Worm (Caenorhabditis elegans) whole organism, young adult: ENCODE results near the gene trpa-1.

ENCODE experiments used
- B0035.1 ChIP-seq: sonication (generic microtip); optimal IDR thresholded peaks from 2 replicates; lab custom pipeline; 2016; ENCODE audit warnings: missing genetic modification characterization, mild to moderate bottlenecking, missing compliant biosample characterization, missing genotype, missing genetic modification reagents
- B0261.1 ChIP-seq: sonication (generic microtip); optimal IDR thresholded peaks from 2 replicates; lab custom pipeline; 2016; ENCODE audit warnings: mild to moderate bottlenecking, missing genetic modification characterization, moderate library complexity, missing compliant biosample characterization
- C17E4.6 ChIP-seq: fragments of 200-800 bp; sonication (Bioruptor generic); IDR thresholded peaks from 2 replicates; pipeline ENCODE4 v1.3.6; 2022; ENCODE audit warnings: missing genetic modification reagents, missing genetic modification characterization, missing compliant biosample characterization
- D2030.7 ChIP-seq: fragments of 200-800 bp; sonication (Bioruptor generic); IDR thresholded peaks from 2 replicates; pipeline ENCODE4 v1.3.6; 2022; ENCODE audit warnings: missing genetic modification reagents, missing genetic modification characterization, missing compliant biosample characterization
- F22D6.2 ChIP-seq: sonication (generic microtip); optimal IDR thresholded peaks from 2 replicates; lab custom pipeline; 2016; ENCODE audit warnings: mild to moderate bottlenecking, missing genetic modification characterization, missing compliant biosample characterization
- F23B12.7 ChIP-seq: sonication (generic microtip); optimal IDR thresholded peaks from 2 replicates; lab custom pipeline; 2017; ENCODE audit warnings: missing genetic modification characterization, mild to moderate bottlenecking, missing compliant biosample characterization, antibody characterized with exemption, moderate library complexity; ENCODE audit not compliant: insufficient read depth
- F33H1.4 ChIP-seq: fragments of 200-800 bp; sonication (Bioruptor generic); IDR thresholded peaks from 2 replicates; pipeline ENCODE4 v1.3.6; 2022; ENCODE audit warnings: missing genetic modification reagents, missing genetic modification characterization, missing compliant biosample characterization
- F39B2.1 ChIP-seq: fragments of 200-800 bp; sonication (Bioruptor generic); IDR thresholded peaks from 2 replicates; pipeline ENCODE4 v1.3.6; 2022; ENCODE audit warnings: missing genetic modification reagents, missing genetic modification characterization, missing compliant biosample characterization
- F52B5.7 ChIP-seq: sonication (generic microtip); optimal IDR thresholded peaks from 2 replicates; lab custom pipeline; 2016; ENCODE audit warnings: mild to moderate bottlenecking, missing genetic modification characterization, missing compliant biosample characterization
- K11D2.4 ChIP-seq: fragments of 200-800 bp; sonication (Bioruptor generic); IDR thresholded peaks from 2 replicates; pipeline ENCODE4 v1.3.6; 2022; ENCODE audit warnings: missing genetic modification reagents, missing genetic modification characterization, missing compliant biosample characterization
- K12H6.12 ChIP-seq: fragments of 200-800 bp; sonication (Bioruptor generic); optimal IDR thresholded peaks from 2 replicates; lab custom pipeline; 2018; ENCODE audit warnings: mild to moderate bottlenecking, missing genetic modification characterization, missing compliant biosample characterization
- T26A5.8 ChIP-seq: sonication (generic microtip); optimal IDR thresholded peaks from 2 replicates; lab custom pipeline; 2016; ENCODE audit warnings: missing genetic modification characterization, missing compliant biosample characterization
- Y67H2A.10 ChIP-seq: fragments of 200-800 bp; sonication (Bioruptor generic); conservative IDR thresholded peaks from 2 replicates; pipeline ENCODE4 v1.3.6; 2022; ENCODE audit warnings: missing genetic modification reagents, missing genetic modification characterization, missing compliant biosample characterization
- atf-7 ChIP-seq: sonication (generic microtip); optimal IDR thresholded peaks from 2 replicates; lab custom pipeline; 2017; ENCODE audit warnings: mild to moderate bottlenecking, missing genetic modification characterization, missing compliant biosample characterization
- athp-1 ChIP-seq: sonication (generic microtip); optimal IDR thresholded peaks from 2 replicates; lab custom pipeline; 2017; ENCODE audit warnings: mild to moderate bottlenecking, missing genetic modification characterization, missing compliant biosample characterization
- attf-3 ChIP-seq: fragments of 200-800 bp; sonication (Bioruptor generic); conservative IDR thresholded peaks from 2 replicates; pipeline ENCODE4 v1.3.6; 2022; ENCODE audit warnings: missing genetic modification reagents, missing genetic modification characterization, missing compliant biosample characterization
- attf-6 ChIP-seq: fragments of 200-800 bp; sonication (Bioruptor generic); IDR thresholded peaks from 2 replicates; pipeline ENCODE4 v1.3.6; 2022; ENCODE audit warnings: missing genetic modification reagents, missing genetic modification characterization, missing compliant biosample characterization
- bed-2 ChIP-seq: fragments of 200-800 bp; sonication (Bioruptor generic); IDR thresholded peaks from 2 replicates; pipeline ENCODE4 v1.3.6; 2022; ENCODE audit warnings: missing genetic modification reagents, missing genetic modification characterization, missing compliant biosample characterization
- ceh-27 ChIP-seq: fragments of 200-800 bp; sonication (Bioruptor generic); optimal IDR thresholded peaks from 2 replicates; lab custom pipeline; 2018; ENCODE audit warnings: mild to moderate bottlenecking, missing genetic modification characterization, moderate library complexity, missing compliant biosample characterization
- die-1 ChIP-seq: sonication (generic microtip); optimal IDR thresholded peaks from 2 replicates; lab custom pipeline; 2016; ENCODE audit warnings: missing genotype, mild to moderate bottlenecking, missing genetic modification characterization, missing compliant biosample characterization
- egl-18 ChIP-seq: fragments of 200-800 bp; sonication (Bioruptor generic); IDR thresholded peaks from 2 replicates; pipeline ENCODE4 v1.3.6; 2022; ENCODE audit warnings: missing genetic modification reagents, missing genetic modification characterization, missing compliant biosample characterization
- ekl-4 ChIP-seq: fragments of 200-800 bp; sonication (Bioruptor generic); IDR thresholded peaks from 2 replicates; pipeline ENCODE4 v1.3.6; 2022; ENCODE audit warnings: missing genetic modification reagents, missing genetic modification characterization, missing compliant biosample characterization
- ets-4 ChIP-seq: fragments of 200-800 bp; sonication (Bioruptor generic); optimal IDR thresholded peaks from 2 replicates; lab custom pipeline; 2018; ENCODE audit warnings: mild to moderate bottlenecking, missing genetic modification characterization, missing compliant biosample characterization
- him-1 ChIP-seq: sonication (generic microtip); optimal IDR thresholded peaks from 2 replicates; lab custom pipeline; 2016; ENCODE audit warnings: missing genotype, missing genetic modification reagents, missing genetic modification characterization, missing compliant biosample characterization
- hlh-12 ChIP-seq: sonication (generic microtip); optimal IDR thresholded peaks from 2 replicates; lab custom pipeline; 2016; ENCODE audit warnings: missing genetic modification characterization, missing compliant biosample characterization
- hmg-1.2 ChIP-seq: fragments of 200-800 bp; sonication (Bioruptor generic); IDR thresholded peaks from 2 replicates; pipeline ENCODE4 v1.3.6; 2022; ENCODE audit warnings: missing genetic modification reagents, missing genetic modification characterization, missing compliant biosample characterization
- hrde-1 ChIP-seq: sonication (generic microtip); optimal IDR thresholded peaks from 2 replicates; lab custom pipeline; 2016; ENCODE audit warnings: missing genetic modification characterization, mild to moderate bottlenecking, missing compliant biosample characterization, moderate library complexity, missing genotype, missing genetic modification reagents, borderline replicate concordance
- lag-1 ChIP-seq: fragments of 200-800 bp; sonication (Bioruptor generic); IDR thresholded peaks from 2 replicates; pipeline ENCODE4 v1.3.6; 2022; ENCODE audit warnings: missing genetic modification reagents, missing genetic modification characterization, missing compliant biosample characterization
- let-607 ChIP-seq, 2 experiments: fragments of 200-800 bp in 1 of 2; sonication (Bioruptor generic) in 1 of 2; sonication (generic microtip) in 1 of 2; optimal IDR thresholded peaks; 2 replicates each; lab custom pipeline; 2016 to 2018; ENCODE audit warnings: mild to moderate bottlenecking in 2 of 2, missing compliant biosample characterization in 2 of 2, missing genetic modification characterization in 2 of 2, moderate library complexity in 2 of 2, missing genotype in 1 of 2
- lsy-27 ChIP-seq: sonication (generic microtip); optimal IDR thresholded peaks from 2 replicates; lab custom pipeline; 2017; ENCODE audit warnings: missing genetic modification characterization, mild to moderate bottlenecking, missing compliant biosample characterization, antibody characterized with exemption, missing genotype, borderline replicate concordance; ENCODE audit not compliant: insufficient read depth
- mes-4 ChIP-seq: sonication (generic microtip); optimal IDR thresholded peaks from 2 replicates; lab custom pipeline; 2016; ENCODE audit warnings: missing genotype, missing genetic modification characterization, missing compliant biosample characterization
- mxl-1 ChIP-seq: sonication (generic microtip); optimal IDR thresholded peaks from 2 replicates; lab custom pipeline; 2016; ENCODE audit warnings: missing genetic modification characterization, missing compliant biosample characterization
- nfya-1 ChIP-seq: sonication (generic microtip); optimal IDR thresholded peaks from 2 replicates; lab custom pipeline; 2017; ENCODE audit warnings: antibody characterized with exemption, missing compliant biosample characterization, missing genetic modification characterization, borderline replicate concordance; ENCODE audit not compliant: insufficient read depth
- nfya-2 ChIP-seq: fragments of 200-800 bp; sonication (Bioruptor generic); IDR thresholded peaks from 2 replicates; pipeline ENCODE4 v1.3.6; 2022; ENCODE audit warnings: missing genetic modification reagents, missing genetic modification characterization, missing compliant biosample characterization
- nfyb-1 ChIP-seq: fragments of 200-800 bp; sonication (Bioruptor generic); IDR thresholded peaks from 2 replicates; pipeline ENCODE4 v1.3.6; 2022; ENCODE audit warnings: missing genetic modification reagents, missing genetic modification characterization, missing compliant biosample characterization
- nhr-120 ChIP-seq: fragments of 200-800 bp; sonication (Bioruptor generic); IDR thresholded peaks from 2 replicates; pipeline ENCODE4 v1.3.6; 2022; ENCODE audit warnings: missing genetic modification characterization, missing compliant biosample characterization
- pbrm-1 ChIP-seq: fragments of 200-800 bp; sonication (Bioruptor generic); IDR thresholded peaks from 2 replicates; pipeline ENCODE4 v1.3.6; 2022; ENCODE audit warnings: missing genetic modification reagents, missing genetic modification characterization, missing compliant biosample characterization
- snpc-4 ChIP-seq, 5 experiments: fragments of 150-350 bp in 1 of 5; sonication (generic microtip) in 4 of 5; optimal IDR thresholded peaks; 2 replicates each; lab custom pipeline; 2014 to 2018; ENCODE audit warnings: missing genetic modification characterization in 5 of 5, missing biosample characterization in 3 of 5, antibody characterized with exemption in 2 of 5, mild to moderate bottlenecking in 2 of 5, missing compliant biosample characterization in 2 of 5, missing genotype in 2 of 5, moderate library complexity in 2 of 5, missing genetic modification reagents in 1 of 5
- somi-1 ChIP-seq: fragments of 200-800 bp; sonication (Bioruptor generic); optimal IDR thresholded peaks from 2 replicates; lab custom pipeline; 2018; ENCODE audit warnings: mild to moderate bottlenecking, missing genetic modification characterization, missing compliant biosample characterization
- tbp1 ChIP-seq: fragments of 200-800 bp; sonication (Bioruptor generic); optimal IDR thresholded peaks from 2 replicates; lab custom pipeline; 2018; ENCODE audit warnings: mild to moderate bottlenecking, missing genetic modification characterization, missing compliant biosample characterization
- tbx-9 ChIP-seq: sonication (generic microtip); optimal IDR thresholded peaks from 2 replicates; lab custom pipeline; 2016; ENCODE audit warnings: borderline replicate concordance, missing genetic modification characterization, inconsistent platforms, missing compliant biosample characterization
- unc-62 ChIP-seq: fragments of 150-350 bp; optimal IDR thresholded peaks from 2 replicates; lab custom pipeline; 2014; ENCODE audit warnings: missing biosample characterization, missing genetic modification reagents, missing genetic modification characterization
- ztf-25 ChIP-seq: fragments of 200-800 bp; sonication (Bioruptor generic); IDR thresholded peaks from 2 replicates; pipeline ENCODE4 v1.3.6; 2022; ENCODE audit warnings: missing genetic modification reagents, missing genetic modification characterization, missing compliant biosample characterization
- ztf-3 ChIP-seq: fragments of 200-800 bp; sonication (Bioruptor generic); optimal IDR thresholded peaks from 2 replicates; lab custom pipeline; 2018; ENCODE audit warnings: mild to moderate bottlenecking, missing genetic modification characterization, missing compliant biosample characterization

Gene trpa-1

ce11 chrIV:11864226-11864625 lies at the start of gene trpa-1:
Gene trpa-1 (plus strand): TSS chrIV:11864526.
- TF ChIP-seq nfya-2 (GFP tag; lab: Robert Waterston, UW) (no peak), bed-2 (GFP tag; lab: Robert Waterston, UW) (no peak), attf-3 (GFP tag; lab: Robert Waterston, UW) (no peak), attf-6 (GFP tag; lab: Robert Waterston, UW) (no peak), tbp1 (GFP tag; lab: Kevin White, UChicago) (no peak), hlh-12 (tag; lab: Kevin White, UChicago) (no peak), ets-4 (GFP tag; lab: Kevin White, UChicago) (no peak), unc-62 (GFP tag; lab: Kevin White, UChicago) (no peak), F22D6.2 (no peak), F39B2.1 (GFP tag; lab: Robert Waterston, UW) (no peak)

- TF ChIP-seq ztf-3 (no peak), attf-6 (GFP tag; lab: Robert Waterston, UW) (peak; percentile 64), D2030.7 (GFP tag; lab: Robert Waterston, UW) (peak; percentile 27), ceh-27 (GFP tag; lab: Kevin White, UChicago) (no peak), pbrm-1 (GFP tag; lab: Robert Waterston, UW) (peak; percentile 53), B0035.1 (tag; lab: Kevin White, UChicago) (peak; percentile 8), him-1 (tag; lab: Kevin White, UChicago) (no peak), K11D2.4 (GFP tag; lab: Robert Waterston, UW) (no peak), ztf-25 (GFP tag; lab: Robert Waterston, UW) (peak; percentile 79; the same call in 1 of the 2 replicates), nfya-1 (no peak), Y67H2A.10 (GFP tag; lab: Robert Waterston, UW) (no peak), somi-1 (GFP tag; lab: Kevin White, UChicago) (no peak), K12H6.12 (no peak), egl-18 (GFP tag; lab: Robert Waterston, UW) (no peak), snpc-4 (GFP tag; optimal IDR thresholded peaks at IDR 0.05; lab: Kevin White, UChicago) (no peak), snpc-4 (tag; optimal IDR thresholded peaks at IDR 0.05; lab: Kevin White, UChicago) (peak in 2 of 4 experiments; percentile 2 to 43), nhr-120 (GFP tag; lab: Robert Waterston, UW) (no peak), atf-7 (tag; lab: Kevin White, UChicago) (peak; percentile 44), die-1 (tag; lab: Kevin White, UChicago) (no peak), nfyb-1 (GFP tag; lab: Robert Waterston, UW) (no peak), C17E4.6 (GFP tag; lab: Robert Waterston, UW) (no peak), hmg-1.2 (GFP tag; lab: Robert Waterston, UW) (peak; percentile 42; the same call in 1 of the 2 replicates), let-607 (tag; optimal IDR thresholded peaks at IDR 0.05; lab: Kevin White, UChicago) (no peak), F52B5.7 (tag; lab: Kevin White, UChicago) (no peak), ets-4 (GFP tag; lab: Kevin White, UChicago) (no peak), ekl-4 (GFP tag; lab: Robert Waterston, UW) (peak; percentile 61; the same call in 1 of the 2 replicates), tbx-9 (tag; lab: Kevin White, UChicago) (no peak), F23B12.7 (no peak), hrde-1 (tag; lab: Kevin White, UChicago) (peak; percentile 60), lsy-27 (no peak), F33H1.4 (GFP tag; lab: Robert Waterston, UW) (no peak), lag-1 (GFP tag; lab: Robert Waterston, UW) (no peak), B0261.1 (tag; lab: Kevin White, UChicago) (no peak), athp-1 (tag; lab: Kevin White, UChicago) (peak; percentile 79), F22D6.2 (no peak), T26A5.8 (no peak), mes-4 (tag; lab: Kevin White, UChicago) (no peak), mxl-1 (tag; lab: Kevin White, UChicago) (no peak)
These were observed 44.0 kb upstream of the trpa-1 start for ce11 chrIV:11820067-11820913.
